Worm (Caenorhabditis elegans) whole organism, L2 larva: ENCODE measurements around the gene Y116A8C.20.
A peak's percentile ranks its signal among the peaks of the same experiment; 100 is the strongest.
"Not testable (repeated sequence)": the region's sequence is repeated elsewhere in the genome, so short reads cannot be mapped to it uniquely, and the experiment has no call there.

Experiments
- F13H6.1 ChIP-seq: sonication (generic microtip); optimal IDR thresholded peaks from 2 replicates; lab custom pipeline; 2016; ENCODE audit warnings: missing genetic modification characterization, missing compliant biosample characterization
- R02D3.7 ChIP-seq: fragments of 150-350 bp; optimal IDR thresholded peaks from 2 replicates; lab custom pipeline; 2014; ENCODE audit warnings: missing biosample characterization, missing genetic modification characterization
- Y55F3AM.14 ChIP-seq: fragments of 200-800 bp; sonication (Bioruptor generic); optimal IDR thresholded peaks from 2 replicates; lab custom pipeline; 2018; ENCODE audit warnings: mild to moderate bottlenecking, missing genetic modification characterization, missing compliant biosample characterization
- alr-1 ChIP-seq: fragments of 150-350 bp; optimal IDR thresholded peaks from 2 replicates; lab custom pipeline; 2014; ENCODE audit warnings: missing biosample characterization, missing genetic modification characterization
- aly-2 ChIP-seq: fragments of 150-350 bp; optimal IDR thresholded peaks from 2 replicates; lab custom pipeline; 2014; ENCODE audit warnings: missing biosample characterization, missing genetic modification characterization
- blmp-1 ChIP-seq: sonication (generic microtip); optimal IDR thresholded peaks from 2 replicates; lab custom pipeline; 2017; ENCODE audit warnings: missing genetic modification characterization, mild to moderate bottlenecking, missing compliant biosample characterization, antibody characterized with exemption, moderate library complexity; ENCODE audit not compliant: insufficient read depth
- ceh-16 ChIP-seq: fragments of 150-350 bp; optimal IDR thresholded peaks from 2 replicates; lab custom pipeline; 2014; ENCODE audit warnings: missing biosample characterization, missing genetic modification characterization
- ceh-82 ChIP-seq: fragments of 150-350 bp; optimal IDR thresholded peaks from 2 replicates; lab custom pipeline; 2014; ENCODE audit warnings: missing biosample characterization, missing genetic modification characterization
- crh-2 ChIP-seq: sonication (generic microtip); optimal IDR thresholded peaks from 2 replicates; lab custom pipeline; 2017; ENCODE audit warnings: missing biosample characterization, missing genetic modification characterization
- dmd-4 ChIP-seq: sonication (generic microtip); optimal IDR thresholded peaks from 2 replicates; lab custom pipeline; 2017; ENCODE audit warnings: missing biosample characterization, missing genetic modification characterization
- elt-1 ChIP-seq: fragments of 150-350 bp; optimal IDR thresholded peaks from 2 replicates; lab custom pipeline; 2014; ENCODE audit warnings: missing biosample characterization, missing genetic modification characterization
- lin-13 ChIP-seq: fragments of 150-350 bp; optimal IDR thresholded peaks from 2 replicates; lab custom pipeline; 2014; ENCODE audit warnings: missing biosample characterization, missing genetic modification reagents, missing genetic modification characterization
- lin-39 ChIP-seq: fragments of 150-350 bp; optimal IDR thresholded peaks from 2 replicates; lab custom pipeline; 2014; ENCODE audit warnings: missing biosample characterization, missing genetic modification reagents, missing genetic modification characterization
- lsy-2 ChIP-seq, 2 experiments: fragments of 150-350 bp in 1 of 2; sonication (generic microtip) in 1 of 2; optimal IDR thresholded peaks; 2 replicates each; lab custom pipeline; 2014 to 2017; ENCODE audit warnings: missing biosample characterization in 2 of 2, missing genetic modification characterization in 2 of 2
- mab-5 ChIP-seq: fragments of 150-350 bp; optimal IDR thresholded peaks from 2 replicates; lab custom pipeline; 2014; ENCODE audit warnings: missing biosample characterization, missing genetic modification characterization
- mbf-1 ChIP-seq: sonication (generic microtip); optimal IDR thresholded peaks from 2 replicates; lab custom pipeline; 2017; ENCODE audit warnings: missing biosample characterization, missing genetic modification characterization
- nhr-10 ChIP-seq: sonication (generic microtip); optimal IDR thresholded peaks from 2 replicates; lab custom pipeline; 2017; ENCODE audit warnings: missing biosample characterization, missing genetic modification characterization
- nhr-21 ChIP-seq: fragments of 150-350 bp; optimal IDR thresholded peaks from 2 replicates; lab custom pipeline; 2014; ENCODE audit warnings: missing biosample characterization, missing genetic modification characterization
- nhr-237 ChIP-seq: fragments of 150-350 bp; optimal IDR thresholded peaks from 2 replicates; lab custom pipeline; 2014; ENCODE audit warnings: missing biosample characterization, missing genetic modification characterization
- nhr-77 ChIP-seq: fragments of 150-350 bp; optimal IDR thresholded peaks from 2 replicates; lab custom pipeline; 2014; ENCODE audit warnings: missing biosample characterization, missing genetic modification characterization
- peb-1 ChIP-seq: fragments of 150-350 bp; optimal IDR thresholded peaks from 2 replicates; lab custom pipeline; 2014; ENCODE audit warnings: missing biosample characterization, missing genetic modification characterization
- sem-4 ChIP-seq: fragments of 150-350 bp; optimal IDR thresholded peaks from 2 replicates; lab custom pipeline; 2014; ENCODE audit warnings: missing biosample characterization, missing genetic modification reagents, missing genetic modification characterization
- skn-1 ChIP-seq: sonication (generic microtip); optimal IDR thresholded peaks from 2 replicates; lab custom pipeline; 2017; ENCODE audit warnings: missing biosample characterization, missing genetic modification characterization
- sma-9 ChIP-seq, 2 experiments: fragments of 150-350 bp in 1 of 2; sonication (generic microtip) in 1 of 2; optimal IDR thresholded peaks; 2 replicates each; lab custom pipeline; 2014 to 2016; ENCODE audit warnings: missing genetic modification characterization in 2 of 2, mild to moderate bottlenecking in 1 of 2, missing biosample characterization in 1 of 2, missing compliant biosample characterization in 1 of 2, missing genetic modification reagents in 1 of 2, moderate library complexity in 1 of 2
- snpc-4 ChIP-seq: fragments of 150-350 bp; optimal IDR thresholded peaks from 2 replicates; lab custom pipeline; 2014; ENCODE audit warnings: missing biosample characterization, missing genetic modification characterization
- unc-39 ChIP-seq: fragments of 150-350 bp; optimal IDR thresholded peaks from 2 replicates; lab custom pipeline; 2014; ENCODE audit warnings: missing biosample characterization, missing genetic modification characterization
- unc-55 ChIP-seq: fragments of 150-350 bp; sonication (generic microtip); optimal IDR thresholded peaks from 3 replicates; lab custom pipeline; 2014; ENCODE audit warnings: missing biosample characterization, missing genetic modification reagents, missing genetic modification characterization
- zag-1 ChIP-seq: fragments of 150-350 bp; optimal IDR thresholded peaks from 2 replicates; lab custom pipeline; 2014; ENCODE audit warnings: missing biosample characterization, missing genetic modification characterization
- ztf-1 ChIP-seq: fragments of 200-800 bp; sonication (Bioruptor generic); conservative IDR thresholded peaks from 2 replicates; pipeline ENCODE4 v1.3.6; 2022; ENCODE audit warnings: missing genetic modification characterization, missing compliant biosample characterization

Y116A8C.20 gene

DNA sequence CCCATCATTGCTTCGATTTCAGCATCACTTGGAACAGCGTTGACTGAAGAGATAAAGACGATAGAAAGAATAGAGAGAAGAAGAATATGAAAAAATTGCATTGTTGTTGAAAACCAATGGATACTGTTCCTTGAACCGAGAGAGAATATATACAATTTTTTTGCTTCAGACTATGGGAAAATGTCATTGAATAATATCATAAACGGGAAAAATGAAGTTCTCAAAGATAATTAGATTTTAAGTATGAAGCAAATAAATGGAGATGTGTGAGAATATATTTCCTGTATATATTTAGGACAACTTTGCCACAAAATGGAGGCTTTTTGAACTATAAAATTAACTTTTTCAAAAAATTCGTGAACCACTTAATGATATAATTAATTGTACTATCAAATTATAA, 17.3 kb downstream of the Y116A8C.20 start, which contains the start of gene Y116A8C.44:
TSS of gene Y116A8C.44 (minus strand) at position 101 of the 400 bp plus-strand sequence.
- no peak for TF ChIP-seq ceh-82 (tag; lab: Kevin White, UChicago)
- TF ChIP-seq zag-1 (tag; lab: Kevin White, UChicago): no peak
- no peak for TF ChIP-seq blmp-1
- TF ChIP-seq skn-1 (tag; lab: Kevin White, UChicago): no peak
- TF ChIP-seq mbf-1: no peak

DNA sequence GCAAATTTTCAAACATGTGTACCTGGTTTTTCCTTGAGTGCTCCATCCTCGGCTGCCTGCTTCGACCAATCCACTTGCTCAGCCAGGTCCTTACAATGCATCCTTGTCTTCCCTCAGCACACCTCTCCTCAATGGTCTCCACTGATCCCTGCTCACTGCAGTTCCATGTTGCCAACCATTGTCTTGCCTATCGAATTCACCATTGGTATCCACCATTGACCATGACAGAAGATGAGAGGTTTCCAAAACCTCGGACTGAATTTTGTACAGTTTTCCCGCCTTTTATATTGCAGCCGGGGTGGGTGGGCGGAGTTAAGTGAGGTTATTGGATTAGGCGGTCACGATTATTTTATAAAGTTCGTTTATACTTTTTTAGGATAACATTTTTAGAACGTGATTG, 23.0 kb downstream of the Y116A8C.20 start, which contains the start of gene Y116A8C.467:
TSS of gene Y116A8C.467 (minus strand) at position 101 of the 400 bp plus-strand sequence.
- not testable (repeated sequence) for TF ChIP-seq sem-4, nhr-10, dmd-4 (tag; lab: Kevin White, UChicago)

DNA sequence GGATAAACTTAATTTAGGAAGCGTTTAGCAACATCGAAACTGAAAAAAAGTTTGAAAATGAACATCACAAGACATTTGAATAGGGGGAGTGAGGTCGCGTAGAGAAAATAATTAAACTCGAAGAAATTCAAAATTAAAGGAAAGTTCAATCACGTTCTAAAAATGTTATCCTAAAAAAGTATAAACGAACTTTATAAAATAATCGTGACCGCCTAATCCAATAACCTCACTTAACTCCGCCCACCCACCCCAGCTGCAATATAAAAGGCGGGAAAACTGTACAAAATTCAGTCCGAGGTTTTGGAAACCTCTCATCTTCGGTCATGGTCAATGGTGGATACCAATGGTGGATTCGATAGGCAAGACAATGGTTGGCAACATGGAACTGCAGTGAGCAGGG, 24.2 kb downstream of the Y116A8C.20 start, which contains the start of gene Y116A8C.465:
TSS of gene Y116A8C.465 (plus strand) at position 301 of the 400 bp plus-strand sequence.
- TF ChIP-seq unc-39 (tag; lab: Kevin White, UChicago); lin-13 (GFP tag; lab: Kevin White, UChicago); sma-9 (GFP tag; optimal IDR thresholded peaks at IDR 0.05; lab: Kevin White, UChicago); sma-9 (tag; optimal IDR thresholded peaks at IDR 0.05; lab: Kevin White, UChicago): not testable (repeated sequence)
- TF ChIP-seq, all 48 proteins: peak for 0; not testable (repeated sequence) for 48

DNA sequence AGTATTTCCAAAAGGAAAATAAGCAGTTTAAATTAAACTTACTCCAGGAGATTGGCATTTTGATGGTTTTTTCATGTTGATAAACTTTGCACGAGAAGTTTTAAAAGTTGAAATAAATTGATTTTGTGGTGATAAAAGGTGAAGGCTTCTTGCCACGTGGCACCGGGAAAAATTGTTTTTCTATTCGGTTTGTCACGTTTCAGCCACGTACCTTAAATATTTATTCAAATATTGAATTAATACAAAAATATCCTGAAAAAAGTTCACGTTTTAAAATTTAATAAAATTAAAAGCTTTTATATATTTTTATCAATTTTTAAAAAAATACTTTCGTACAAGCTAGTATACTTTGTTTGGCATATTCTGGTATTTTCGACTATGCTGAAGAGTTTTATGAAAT, 30.1 kb downstream of the Y116A8C.20 start, which contains the start of gene Y116A8C.24:
TSS of gene Y116A8C.24 (minus strand) at position 101 of the 400 bp plus-strand sequence.
- TF ChIP-seq sma-9 (GFP tag; optimal IDR thresholded peaks at IDR 0.05; lab: Kevin White, UChicago); sma-9 (tag; optimal IDR thresholded peaks at IDR 0.05; lab: Kevin White, UChicago); R02D3.7 (tag; lab: Kevin White, UChicago); unc-55 (GFP tag; lab: Kevin White, UChicago): not testable (repeated sequence)

DNA sequence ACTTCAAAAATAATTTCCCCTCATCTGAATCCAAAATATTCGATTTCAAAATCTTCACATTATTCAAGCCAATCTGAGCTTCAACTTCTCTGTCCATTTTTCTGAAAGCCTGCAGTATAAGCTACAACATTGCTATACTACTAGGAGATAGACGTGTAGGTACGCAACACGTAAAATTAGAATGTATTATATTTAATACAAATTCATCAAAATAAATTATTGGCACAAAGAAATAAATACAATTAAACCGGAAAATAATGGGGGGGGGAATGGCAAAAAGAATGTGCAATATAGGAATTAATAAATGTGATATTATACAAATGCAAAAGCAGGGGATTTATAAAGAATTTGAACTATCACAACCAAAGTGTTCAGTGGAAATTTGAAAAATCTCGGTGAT, 37.9 kb downstream of the Y116A8C.20 start, which contains the start of gene Y116A8C.25:
TSS of gene Y116A8C.25 (minus strand) at position 101 of the 400 bp plus-strand sequence.
- TF ChIP-seq lsy-2 (tag; optimal IDR thresholded peaks at IDR 0.05; lab: Kevin White, UChicago): no peak
- TF ChIP-seq unc-55 (GFP tag; lab: Kevin White, UChicago): no peak
- no peak for TF ChIP-seq nhr-21
- no peak for TF ChIP-seq Y55F3AM.14
- no peak for TF ChIP-seq crh-2
- TF ChIP-seq mab-5: no peak
- no peak for TF ChIP-seq peb-1
- no peak for TF ChIP-seq lin-39 (tag; lab: Kevin White, UChicago)
- TF ChIP-seq aly-2 (tag; lab: Kevin White, UChicago): no peak
- TF ChIP-seq F13H6.1 (tag; lab: Kevin White, UChicago): no peak
- no peak for TF ChIP-seq snpc-4 (tag; lab: Kevin White, UChicago)
- no peak for TF ChIP-seq sem-4 (tag; lab: Kevin White, UChicago)
- no peak for TF ChIP-seq ztf-1 (GFP tag; lab: Robert Waterston, UW)

DNA sequence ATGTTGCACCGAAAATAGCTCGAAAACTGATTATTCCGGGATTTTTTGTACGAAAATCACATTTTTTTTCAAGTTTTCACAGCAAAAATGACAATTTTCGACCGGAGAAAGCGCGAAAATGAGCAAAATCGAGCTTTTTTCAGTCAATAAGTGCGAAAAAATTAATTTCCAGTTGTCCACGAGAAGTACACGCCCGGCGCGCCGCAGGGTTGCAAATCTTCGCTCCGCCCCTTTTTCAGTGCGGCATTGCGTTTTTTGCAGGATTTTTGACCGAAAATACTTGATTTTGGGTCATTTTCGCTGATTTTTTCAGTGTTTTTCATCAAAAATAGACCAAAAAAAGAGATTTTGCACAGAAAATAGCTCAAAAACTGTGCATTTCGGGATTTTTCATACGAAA, 43.6 kb downstream of the Y116A8C.20 start:
- TF ChIP-seq nhr-237 (tag; lab: Kevin White, UChicago) (no peak), ztf-1 (GFP tag; lab: Robert Waterston, UW) (no peak), zag-1 (tag; lab: Kevin White, UChicago) (no peak), unc-55 (GFP tag; lab: Kevin White, UChicago) (peak; percentile 40), lin-39 (tag; lab: Kevin White, UChicago) (no peak), alr-1 (tag; lab: Kevin White, UChicago) (no peak), ceh-16 (no peak), lsy-2 (tag; optimal IDR thresholded peaks at IDR 0.05; lab: Kevin White, UChicago) (peak in 1 of 2 experiments; percentile 15), sem-4 (tag; lab: Kevin White, UChicago) (no peak)

DNA sequence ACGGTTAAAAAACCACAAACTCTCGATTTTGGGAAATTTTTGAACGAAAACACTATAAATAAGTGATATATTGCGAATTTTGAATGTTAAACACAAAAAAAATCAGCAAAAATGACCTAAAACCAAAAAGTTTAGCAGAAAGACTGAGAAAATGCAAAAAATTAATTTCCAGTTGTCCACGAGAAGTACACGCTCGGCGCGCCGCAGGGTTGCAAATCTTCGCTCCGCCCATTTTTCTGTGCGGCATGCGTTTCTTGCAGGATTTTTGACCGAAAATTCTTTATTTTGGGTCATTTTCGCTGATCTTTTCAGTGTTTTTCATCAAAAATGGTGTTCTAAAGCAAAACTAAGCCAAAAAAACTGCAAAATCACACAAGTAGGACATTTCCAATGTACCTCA, 44.1 kb downstream of the Y116A8C.20 start:
- TF ChIP-seq elt-1 (tag; lab: Kevin White, UChicago): no peak
- no peak for TF ChIP-seq blmp-1
- no peak for TF ChIP-seq peb-1
- no peak for TF ChIP-seq F13H6.1 (tag; lab: Kevin White, UChicago)
- TF ChIP-seq nhr-77 (tag; lab: Kevin White, UChicago): no peak
